Fruit fly (Drosophila melanogaster): ENCODE measurements around the gene CG15894.

dm6 chrX:6334945-6335344 lies 25.9 kb downstream of the CG15894 start:
- no peak for TF ChIP-seq Pif1A (GFP tag; optimal IDR thresholded peaks at IDR 0.05)
- TF ChIP-seq CG12605 (GFP tag; IDR thresholded peaks at IDR 0.05) = no peak
- TF ChIP-seq CG34367 (tag; optimal IDR thresholded peaks at IDR 0.05) = no peak

Data from whole organism, pupa.